Fruit fly (Drosophila melanogaster) whole organism, adult: ENCODE results near the gene CG31100.

ENCODE experiments used
- CG11617 ChIP-seq: fragments of 200-800 bp; sonication (Bioruptor generic); optimal IDR thresholded peaks from 2 replicates; lab custom pipeline; 2017; ENCODE audit warnings: mild to moderate bottlenecking, missing biosample characterization, missing genetic modification reagents, missing genetic modification characterization
- CG12768 ChIP-seq: fragments of 200-800 bp; sonication (Bioruptor generic); optimal IDR thresholded peaks from 2 replicates; lab custom pipeline; 2017; ENCODE audit warnings: missing biosample characterization, missing genetic modification characterization, mild to moderate bottlenecking, moderate library complexity, missing genetic modification reagents
- CG14711 ChIP-seq: fragments of 200-800 bp; sonication (Bioruptor generic); optimal IDR thresholded peaks from 2 replicates; lab custom pipeline; 2018; ENCODE audit warnings: missing biosample characterization, mild to moderate bottlenecking, missing genetic modification characterization, moderate library complexity
- CG1620 ChIP-seq: fragments of 200-800 bp; sonication (Bioruptor generic); optimal IDR thresholded peaks from 2 replicates; lab custom pipeline; 2016; ENCODE audit warnings: missing biosample characterization, missing genetic modification characterization
- CG33017 ChIP-seq: fragments of 200-800 bp; sonication (Bioruptor generic); optimal IDR thresholded peaks from 2 replicates; lab custom pipeline; 2018; ENCODE audit warnings: missing biosample characterization, mild to moderate bottlenecking, missing genetic modification characterization, moderate library complexity
- CG5204 ChIP-seq: fragments of 200-800 bp; sonication (Bioruptor generic); optimal IDR thresholded peaks from 2 replicates; lab custom pipeline; 2016; ENCODE audit warnings: missing biosample characterization, missing genetic modification characterization
- CG7045 ChIP-seq: fragments of 200-800 bp; sonication (Bioruptor generic); optimal IDR thresholded peaks from 2 replicates; lab custom pipeline; 2017; ENCODE audit warnings: missing biosample characterization, mild to moderate bottlenecking, missing genetic modification characterization
- CG7101 ChIP-seq: fragments of 200-800 bp; sonication (Bioruptor generic); optimal IDR thresholded peaks from 2 replicates; lab custom pipeline; 2018; ENCODE audit warnings: missing biosample characterization, mild to moderate bottlenecking, missing genetic modification characterization, moderate library complexity
- Clk ChIP-seq: fragments of 200-800 bp; sonication (Bioruptor generic); optimal IDR thresholded peaks from 2 replicates; lab custom pipeline; 2017; ENCODE audit warnings: missing biosample characterization, missing genetic modification characterization
- Crg-1 ChIP-seq: fragments of 200-800 bp; sonication (Bioruptor generic); optimal IDR thresholded peaks from 2 replicates; lab custom pipeline; 2016; ENCODE audit warnings: missing biosample characterization, missing genetic modification characterization
- Hr96 ChIP-seq: fragments of 200-800 bp; sonication (Bioruptor generic); optimal IDR thresholded peaks from 2 replicates; lab custom pipeline; 2016; ENCODE audit warnings: missing biosample characterization, missing genetic modification characterization
- Mnt ChIP-seq: fragments of 200-800 bp; sonication (Bioruptor generic); optimal IDR thresholded peaks from 2 replicates; lab custom pipeline; 2016; ENCODE audit warnings: missing biosample characterization, mild to moderate bottlenecking, missing genetic modification characterization
- bab1 ChIP-seq: fragments of 200-800 bp; sonication (Bioruptor generic); optimal IDR thresholded peaks from 3 replicates; lab custom pipeline; 2019; ENCODE audit warnings: missing biosample characterization, mild to moderate bottlenecking, missing genetic modification characterization, moderate library complexity
- cic ChIP-seq: fragments of 200-800 bp; sonication (Bioruptor generic); optimal IDR thresholded peaks from 2 replicates; lab custom pipeline; 2017; ENCODE audit warnings: missing biosample characterization, mild to moderate bottlenecking, missing genetic modification characterization, moderate library complexity
- cnc ChIP-seq, 2 experiments: fragments of >200 bp; optimal IDR thresholded peaks; 2 replicates each; lab custom pipeline; 2017
- kay ChIP-seq: fragments of 200-800 bp; sonication (Bioruptor generic); peaks from one replicate; lab custom pipeline; 2016; ENCODE audit warnings: missing biosample characterization, missing genetic modification characterization, borderline replicate concordance
- ovo ChIP-seq: fragments of 200-800 bp; sonication (Bioruptor generic); optimal IDR thresholded peaks from 2 replicates; lab custom pipeline; 2016; ENCODE audit warnings: missing biosample characterization, missing genetic modification characterization
- pad ChIP-seq: fragments of 200-800 bp; sonication (Bioruptor generic); optimal IDR thresholded peaks from 3 replicates; lab custom pipeline; 2017; ENCODE audit warnings: missing biosample characterization, missing genetic modification characterization, mild to moderate bottlenecking, moderate library complexity, missing genetic modification reagents
- tj ChIP-seq: fragments of 200-800 bp; sonication (Bioruptor generic); optimal IDR thresholded peaks from 3 replicates; lab custom pipeline; 2017; ENCODE audit warnings: missing biosample characterization, mild to moderate bottlenecking, missing genetic modification characterization, moderate library complexity
- toe ChIP-seq: fragments of 200-800 bp; sonication (Bioruptor generic); optimal IDR thresholded peaks from 2 replicates; lab custom pipeline; 2016; ENCODE audit warnings: missing biosample characterization, missing genetic modification characterization

The CG31100 gene

DNA sequence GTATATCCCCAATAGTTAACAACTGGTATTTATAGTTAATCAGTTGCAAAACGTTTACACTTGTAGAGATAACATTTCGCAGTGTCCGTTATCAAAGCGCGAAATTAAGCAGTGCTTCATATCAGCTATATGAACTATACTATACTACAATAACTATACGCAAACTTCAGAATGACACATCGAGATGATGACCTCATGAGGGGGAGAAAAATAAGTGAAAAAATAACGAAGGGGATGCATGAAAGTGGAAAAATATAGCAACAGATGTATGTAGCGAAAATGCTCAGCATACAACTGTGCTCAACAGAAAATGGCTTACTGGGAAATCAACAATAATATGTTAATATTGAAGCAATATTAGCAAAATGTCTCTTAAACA, 27.3 kb upstream of the CG31100 start:
- no peak for TF ChIP-seq cic (GFP tag; lab: Kevin White, UChicago)
- TF ChIP-seq CG33017 (tag; lab: Kevin White, UChicago): no peak
- no peak for TF ChIP-seq CG1620
- TF ChIP-seq CG14711 (tag; lab: Kevin White, UChicago): no peak
- TF ChIP-seq kay (GFP tag; lab: Kevin White, UChicago): peak; percentile 98

DNA sequence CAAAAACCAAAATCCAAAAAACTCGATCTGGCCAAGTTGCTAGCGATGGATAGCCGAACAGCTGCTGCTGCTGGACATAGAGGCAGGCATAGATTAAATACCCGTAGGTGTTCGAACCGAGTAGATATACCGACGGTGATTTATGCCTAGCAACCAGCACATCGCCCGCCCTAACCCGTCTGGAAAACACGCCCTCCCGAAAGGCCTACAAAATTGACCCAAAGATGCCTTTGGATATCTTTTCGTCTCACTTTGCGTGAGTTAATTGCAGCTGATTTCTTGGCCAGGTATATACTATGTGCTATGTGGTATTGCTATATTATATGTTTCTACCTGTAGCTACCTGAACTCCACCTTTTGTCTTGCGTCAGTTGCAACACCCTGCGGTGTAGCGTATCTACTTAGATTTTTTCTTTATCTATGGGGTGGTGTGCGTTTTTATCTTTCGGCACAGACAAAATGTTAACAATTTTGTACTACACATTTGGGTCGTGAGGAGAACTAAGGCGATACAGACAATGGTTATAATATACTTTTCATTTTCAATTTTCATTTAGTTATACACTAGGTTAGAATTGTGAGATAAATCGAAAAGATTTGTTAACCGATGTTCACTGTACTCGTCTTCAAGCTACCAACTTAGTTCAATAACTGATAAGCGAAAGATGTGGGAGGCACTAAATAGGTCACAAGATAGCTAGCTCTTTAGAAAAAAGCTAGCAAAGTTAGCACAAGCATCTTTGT, 26.7 kb upstream of the CG31100 start:
- TF ChIP-seq cic (GFP tag; lab: Kevin White, UChicago) (no peak), CG14711 (tag; lab: Kevin White, UChicago) (no peak), bab1 (GFP tag; lab: Kevin White, UChicago) (no peak), CG7045 (GFP tag; lab: Kevin White, UChicago) (no peak), CG7101 (no peak), toe (GFP tag; lab: Kevin White, UChicago) (no peak), Mnt (GFP tag; lab: Kevin White, UChicago) (no peak)

DNA sequence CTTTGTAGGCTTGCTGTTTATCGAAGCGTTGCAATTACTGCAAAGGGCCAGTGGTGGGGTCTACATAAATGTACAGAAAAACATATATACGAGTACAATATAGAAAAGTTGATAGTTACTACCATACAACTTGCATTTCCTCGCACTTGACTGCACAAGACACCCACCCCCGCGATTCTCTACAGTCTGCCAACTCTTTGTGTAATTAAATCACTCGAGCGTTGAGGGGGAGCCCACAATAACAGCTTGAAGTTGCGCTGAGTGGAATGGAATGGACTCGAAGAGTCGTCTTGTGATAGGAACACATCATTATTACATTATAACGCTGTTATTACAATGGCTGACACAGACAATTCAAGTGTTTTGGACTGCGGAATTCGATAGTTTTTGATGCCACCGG, 26.0 kb upstream of the CG31100 start:
- no peak for TF ChIP-seq CG7101
- TF ChIP-seq CG7045 (GFP tag; lab: Kevin White, UChicago): no peak
- no peak for TF ChIP-seq CG12768 (GFP tag; lab: Kevin White, UChicago)
- TF ChIP-seq kay (GFP tag; lab: Kevin White, UChicago): no peak
- TF ChIP-seq toe (GFP tag; lab: Kevin White, UChicago): no peak
- TF ChIP-seq CG33017 (tag; lab: Kevin White, UChicago): no peak
- TF ChIP-seq tj (GFP tag; lab: Kevin White, UChicago): no peak
- TF ChIP-seq Crg-1 (GFP tag; lab: Kevin White, UChicago): no peak

DNA sequence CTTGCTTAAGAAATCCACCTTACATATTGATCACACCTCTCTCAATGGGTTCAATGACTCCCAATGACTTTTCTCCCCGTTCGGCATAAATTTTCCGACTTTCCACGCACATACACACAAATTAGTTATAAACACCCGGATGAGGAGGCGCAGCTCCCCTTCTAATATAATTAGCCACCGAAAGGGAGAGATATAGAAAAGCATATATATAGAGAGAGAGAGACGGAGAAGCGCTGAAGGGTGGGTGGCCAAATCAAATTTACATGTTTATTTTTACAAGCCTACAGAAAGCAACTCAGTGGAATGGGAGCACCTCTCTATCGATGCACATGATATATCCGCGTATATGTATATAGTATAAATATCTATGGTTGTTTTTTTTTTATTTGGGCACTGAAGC, 25.2 kb upstream of the CG31100 start:
- no peak for TF ChIP-seq CG7045 (GFP tag; lab: Kevin White, UChicago)

DNA sequence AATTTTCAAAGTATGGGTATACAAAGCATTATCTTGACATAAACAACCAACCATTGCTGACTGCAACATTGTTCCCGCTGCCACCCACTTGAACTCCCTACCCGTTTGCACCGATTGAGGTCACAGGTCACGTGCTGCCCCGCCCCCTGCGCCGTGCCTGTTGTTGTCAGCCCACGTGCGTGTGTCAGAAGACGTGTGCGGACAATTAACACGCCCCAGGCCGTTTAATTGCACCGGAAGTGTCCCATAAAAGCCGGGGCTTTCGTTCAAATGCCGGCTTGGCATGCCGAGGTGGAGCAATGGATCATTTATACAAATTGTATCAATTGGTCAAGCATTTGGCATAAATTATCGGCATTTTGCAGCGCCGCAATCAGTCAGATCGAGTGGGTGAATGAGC, 23.6 kb upstream of the CG31100 start:
- no peak for TF ChIP-seq CG5204 (GFP tag; lab: Kevin White, UChicago)
- no peak for TF ChIP-seq toe (GFP tag; lab: Kevin White, UChicago)
- no peak for TF ChIP-seq bab1 (GFP tag; lab: Kevin White, UChicago)
- no peak for TF ChIP-seq CG33017 (tag; lab: Kevin White, UChicago)
- TF ChIP-seq Mnt (GFP tag; lab: Kevin White, UChicago): no peak

DNA sequence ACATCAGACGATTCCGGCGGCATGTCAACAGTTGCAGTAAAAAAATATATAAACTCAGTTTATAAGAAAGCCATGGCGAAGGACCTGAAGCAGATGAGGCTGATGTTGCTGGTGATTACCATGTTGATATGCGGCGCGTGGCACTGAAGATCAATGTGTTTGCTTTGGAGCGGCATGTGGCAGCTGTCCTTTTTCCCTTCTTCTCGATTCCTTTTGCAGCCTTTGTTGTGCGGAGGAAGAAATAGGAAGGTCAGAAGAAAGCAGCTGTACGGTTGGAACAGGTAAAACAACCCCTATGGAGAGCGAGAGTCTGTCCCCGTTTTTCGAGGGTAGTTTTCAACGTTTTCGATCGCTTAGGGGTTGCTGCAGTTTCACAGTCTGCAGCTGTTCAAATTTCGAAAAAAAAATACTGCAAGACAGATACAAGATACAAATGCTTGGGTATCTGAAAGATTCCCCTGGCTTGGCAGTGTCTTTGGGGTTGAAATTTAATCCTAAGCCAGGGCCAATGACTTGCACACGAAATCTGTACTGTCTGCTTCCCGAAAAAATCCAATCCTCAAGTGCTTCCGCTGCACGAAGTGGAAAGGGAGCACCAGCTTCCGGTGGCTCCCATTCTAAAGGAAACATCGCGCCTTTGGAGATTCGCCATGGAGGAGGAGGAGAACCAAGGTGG, 21.5 kb upstream of the CG31100 start:
- no peak for TF ChIP-seq Crg-1 (GFP tag; lab: Kevin White, UChicago)
- no peak for TF ChIP-seq bab1 (GFP tag; lab: Kevin White, UChicago)
- no peak for TF ChIP-seq CG5204 (GFP tag; lab: Kevin White, UChicago)
- no peak for TF ChIP-seq CG14711 (tag; lab: Kevin White, UChicago)
- no peak for TF ChIP-seq toe (GFP tag; lab: Kevin White, UChicago)
- TF ChIP-seq CG11617 (GFP tag; lab: Kevin White, UChicago): no peak
- TF ChIP-seq CG7101: no peak

DNA sequence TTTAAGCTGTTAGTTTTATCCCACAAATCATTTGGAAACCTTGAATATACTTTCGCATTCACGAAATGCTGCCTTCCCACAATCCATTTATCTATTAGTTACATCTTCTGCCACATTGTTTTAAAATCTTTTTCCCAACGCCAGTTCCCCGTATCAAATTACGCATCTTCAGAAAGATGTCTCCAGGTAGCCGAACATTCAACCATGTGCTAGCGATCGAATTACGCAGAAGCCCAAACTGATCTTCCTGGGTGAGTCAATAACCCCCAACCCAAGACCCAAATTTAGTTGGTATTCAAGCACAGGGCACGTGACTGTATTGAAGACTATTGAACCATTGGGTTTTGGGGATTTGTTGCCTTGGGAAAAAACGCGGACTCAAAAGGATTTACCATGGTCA, 20.5 kb upstream of the CG31100 start:
- TF ChIP-seq pad (GFP tag; lab: Kevin White, UChicago) (no peak), tj (GFP tag; lab: Kevin White, UChicago) (no peak), Mnt (GFP tag; lab: Kevin White, UChicago) (no peak), CG12768 (GFP tag; lab: Kevin White, UChicago) (no peak), ovo (GFP tag; lab: Kevin White, UChicago) (no peak), CG33017 (tag; lab: Kevin White, UChicago) (no peak)

DNA sequence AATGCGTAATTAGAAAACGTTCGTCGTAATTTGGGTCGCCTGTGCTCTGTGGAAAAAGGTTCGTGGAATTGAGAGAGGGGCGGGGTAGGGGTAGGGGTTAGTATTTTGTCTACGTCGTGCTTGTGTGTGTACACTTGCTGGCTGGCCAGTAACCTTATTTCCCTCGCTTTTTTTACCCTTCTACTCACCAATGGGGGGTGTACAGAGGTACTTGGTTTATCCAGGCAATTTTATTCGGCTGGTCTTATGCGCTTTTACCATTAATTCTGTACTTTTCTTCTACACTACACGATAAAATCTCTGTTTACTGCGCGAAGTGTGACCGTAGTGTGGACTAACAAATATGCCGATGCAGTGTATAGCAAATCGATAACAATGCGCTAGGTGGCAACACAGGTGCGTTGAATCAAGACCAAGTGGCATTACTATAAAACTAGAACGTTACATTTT, 16.3 kb upstream of the CG31100 start, which contains the start of gene tgo:
Gene tgo (minus strand): TSS at position 334 of the 450 bp plus-strand sequence.
- TF ChIP-seq CG33017 (tag; lab: Kevin White, UChicago): no peak
- TF ChIP-seq tj (GFP tag; lab: Kevin White, UChicago): peak; percentile 69
- TF ChIP-seq CG5204 (GFP tag; lab: Kevin White, UChicago): no peak
- peak; percentile 17 for TF ChIP-seq CG11617 (GFP tag; lab: Kevin White, UChicago)
- peak; percentile 2 for TF ChIP-seq CG7101
- TF ChIP-seq Mnt (GFP tag; lab: Kevin White, UChicago): peak; percentile 53
- no peak for TF ChIP-seq CG12768 (GFP tag; lab: Kevin White, UChicago)
- TF ChIP-seq Hr96 (GFP tag; lab: Kevin White, UChicago): no peak
- TF ChIP-seq Clk (GFP tag; lab: Kevin White, UChicago): no peak
- no peak for TF ChIP-seq kay (GFP tag; lab: Kevin White, UChicago)
- TF ChIP-seq toe (GFP tag; lab: Kevin White, UChicago): no peak
- TF ChIP-seq CG1620: no peak
- TF ChIP-seq pad (GFP tag; lab: Kevin White, UChicago): peak; percentile 16
- TF ChIP-seq ovo (GFP tag; lab: Kevin White, UChicago): no peak
- no peak for TF ChIP-seq CG14711 (tag; lab: Kevin White, UChicago)
- no peak for TF ChIP-seq cnc (optimal IDR thresholded peaks at IDR 0.05; lab: Kevin White, UChicago)
- TF ChIP-seq bab1 (GFP tag; lab: Kevin White, UChicago): peak; percentile 65
- no peak for TF ChIP-seq CG7045 (GFP tag; lab: Kevin White, UChicago)
- TF ChIP-seq cic (GFP tag; lab: Kevin White, UChicago): peak; percentile 44
- TF ChIP-seq Crg-1 (GFP tag; lab: Kevin White, UChicago): peak; percentile 14
